Fruit fly (Drosophila melanogaster) Kc167 (cell line): ENCODE data around the gene CG31743.

Experiments
- Myc ChIP-seq: fragments of >200 bp; optimal IDR thresholded peaks from 2 replicates; lab custom pipeline; 2017; ENCODE audit warnings: missing external identifiers
- Sin3A ChIP-seq: fragments of >200 bp; optimal IDR thresholded peaks from 2 replicates; lab custom pipeline; 2018; ENCODE audit warnings: missing external identifiers
- h ChIP-seq: fragments of >200 bp; optimal IDR thresholded peaks from 3 replicates; lab custom pipeline; 2018; ENCODE audit warnings: missing external identifiers
- insv ChIP-seq: fragments of >200 bp; optimal IDR thresholded peaks from 3 replicates; lab custom pipeline; 2018; ENCODE audit warnings: missing external identifiers
- psq ChIP-seq: fragments of >200 bp; optimal IDR thresholded peaks from 2 replicates; lab custom pipeline; 2017; ENCODE audit warnings: missing external identifiers
- ttk ChIP-seq: sonication (Bioruptor generic); optimal IDR thresholded peaks from 2 replicates; lab custom pipeline; 2017; ENCODE audit warnings: missing external identifiers

CG31743 gene

DNA sequence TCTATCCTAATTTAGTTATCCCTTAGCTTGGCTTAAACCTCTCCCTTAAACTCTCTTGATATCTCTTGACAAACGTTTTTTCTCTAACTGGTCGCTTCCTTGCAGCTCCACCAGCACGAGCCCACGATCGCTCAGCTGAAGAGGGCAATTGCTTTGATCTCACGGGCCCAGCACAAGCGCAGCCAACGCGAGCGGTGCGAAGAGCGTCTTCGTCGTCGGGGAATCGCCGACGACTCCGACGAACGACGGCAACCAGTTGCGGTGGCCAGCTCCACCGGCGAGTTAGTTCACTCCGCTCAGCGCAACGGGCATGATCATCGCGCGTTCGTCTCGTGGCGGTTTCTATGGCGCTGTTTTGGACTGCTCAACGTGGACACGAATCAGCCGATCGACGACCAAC, 1.6 kb downstream of the CG31743 start:
- TF ChIP-seq h (lab: Kevin White, UChicago) = no peak
- no peak for TF ChIP-seq Myc (lab: Kevin White, UChicago)
- TF ChIP-seq insv = no peak
- no peak for TF ChIP-seq psq (lab: Kevin White, UChicago)
- no peak for TF ChIP-seq Sin3A (lab: Kevin White, UChicago)
- TF ChIP-seq ttk (lab: Kevin White, UChicago) = no peak

DNA sequence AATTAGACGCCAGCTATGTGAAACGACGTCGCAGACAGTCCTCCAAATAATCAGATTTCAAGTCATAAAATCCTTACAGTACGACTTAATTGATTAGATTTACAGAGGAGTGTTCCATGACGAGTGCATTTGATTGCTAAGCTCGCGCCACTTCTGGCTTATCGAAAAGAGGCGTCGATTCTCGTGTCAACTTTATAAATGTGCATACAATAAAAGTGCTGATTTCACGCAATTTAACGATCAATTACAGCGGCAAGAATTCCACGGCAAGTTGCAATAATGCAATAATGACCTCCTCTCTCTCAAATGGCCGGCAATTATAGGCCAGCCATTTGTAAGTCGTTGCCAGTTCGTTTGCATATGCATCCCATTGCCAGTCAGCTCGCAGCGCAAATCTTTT, 3.1 kb downstream of the CG31743 start:
- TF ChIP-seq Myc (lab: Kevin White, UChicago) (no peak), insv (no peak), Sin3A (lab: Kevin White, UChicago) (no peak), psq (lab: Kevin White, UChicago) (no peak), h (lab: Kevin White, UChicago) (no peak), ttk (lab: Kevin White, UChicago) (no peak)

DNA sequence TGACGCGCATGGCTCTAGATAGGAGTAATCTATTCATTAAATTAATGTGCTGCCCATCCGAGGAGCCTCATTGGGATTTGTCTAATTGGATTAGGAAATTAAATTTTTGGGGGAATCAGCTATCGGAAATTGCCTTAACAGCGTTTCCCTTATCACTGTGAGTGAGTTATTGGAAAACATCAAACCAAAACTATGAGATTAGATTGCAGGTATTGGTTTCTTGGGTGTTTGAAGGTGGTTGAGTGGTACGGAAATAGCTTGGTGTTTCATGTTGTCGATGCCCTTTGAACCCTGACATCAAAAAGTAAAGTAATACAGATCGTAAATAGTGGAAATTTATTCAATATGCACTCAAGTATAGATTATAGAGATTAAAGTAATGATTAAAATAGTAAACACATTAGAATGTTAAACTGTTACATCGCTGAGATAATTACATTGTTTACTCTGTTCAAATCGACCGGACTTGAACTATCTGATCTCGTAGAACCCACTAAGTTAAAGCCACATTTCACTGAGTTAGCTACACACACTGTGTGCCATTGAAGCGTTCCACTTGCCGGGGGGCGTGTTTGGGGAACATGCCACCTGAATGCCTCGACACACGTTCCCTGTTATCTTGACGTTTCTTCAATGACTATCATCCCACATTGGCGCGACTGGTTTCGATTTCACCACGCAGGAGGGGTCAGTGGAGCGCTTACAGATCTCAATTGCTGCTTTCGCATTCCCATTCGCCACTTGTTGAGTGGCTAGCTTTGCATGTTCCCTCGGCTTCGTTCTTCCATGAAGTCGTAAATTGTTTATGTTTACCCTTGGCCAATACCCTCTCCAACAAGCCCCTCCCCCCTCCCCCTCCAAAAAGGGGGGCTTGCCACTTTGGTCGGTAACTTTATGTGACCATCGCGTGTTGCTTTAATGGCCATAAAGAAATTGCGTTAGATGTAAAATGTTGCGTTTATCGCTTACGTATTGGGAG, 3.8 kb downstream of the CG31743 start:
- TF ChIP-seq psq (lab: Kevin White, UChicago) = no peak
- no peak for TF ChIP-seq insv
- no peak for TF ChIP-seq Myc (lab: Kevin White, UChicago)
- TF ChIP-seq ttk (lab: Kevin White, UChicago) = no peak

DNA sequence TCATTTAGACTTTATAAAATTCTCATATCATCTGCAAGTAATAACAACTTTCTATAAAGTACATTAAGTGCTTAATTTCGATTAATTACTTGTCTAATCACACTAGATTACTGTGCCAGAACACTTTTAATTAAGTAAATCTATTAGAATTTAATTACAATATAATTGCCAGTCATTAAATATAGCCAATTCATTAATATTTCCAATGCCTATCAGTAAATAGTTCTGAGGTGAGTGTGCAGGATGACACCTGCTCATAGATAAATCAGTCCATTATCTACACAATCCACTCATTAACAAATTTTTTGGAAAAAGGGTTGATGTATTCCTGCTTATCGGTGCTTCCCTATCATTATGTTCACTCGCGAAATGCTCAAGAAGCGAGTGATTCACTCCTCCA, 5.4 kb downstream of the CG31743 start:
- no peak for TF ChIP-seq psq (lab: Kevin White, UChicago)
- no peak for TF ChIP-seq Sin3A (lab: Kevin White, UChicago)
- no peak for TF ChIP-seq h (lab: Kevin White, UChicago)
- no peak for TF ChIP-seq Myc (lab: Kevin White, UChicago)
- TF ChIP-seq ttk (lab: Kevin White, UChicago) = no peak
- TF ChIP-seq insv = no peak

DNA sequence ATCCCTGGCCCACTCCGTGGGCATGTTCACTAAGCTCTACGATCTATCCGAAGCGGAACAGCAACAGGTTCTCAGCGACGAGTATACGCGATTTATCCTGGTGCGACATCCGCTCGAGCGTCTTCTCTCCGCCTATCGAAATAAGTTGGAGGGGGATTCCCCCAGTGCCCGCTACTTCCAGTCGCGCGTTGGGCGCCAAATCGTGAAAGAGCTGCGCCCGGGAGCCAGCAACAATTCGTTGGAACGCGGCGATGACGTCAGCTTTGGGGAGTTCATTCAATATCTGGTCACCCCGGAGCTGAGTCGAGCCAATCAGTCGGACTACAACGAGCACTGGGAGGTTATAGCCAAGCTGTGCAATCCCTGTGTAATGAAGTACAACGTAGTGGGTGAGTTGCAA, 6.0 kb downstream of the CG31743 start:
- no peak for TF ChIP-seq psq (lab: Kevin White, UChicago)
- no peak for TF ChIP-seq h (lab: Kevin White, UChicago)
- TF ChIP-seq Myc (lab: Kevin White, UChicago) = no peak
- no peak for TF ChIP-seq Sin3A (lab: Kevin White, UChicago)

dm6 chr2L:16886459-16886858, 7.1 kb downstream of the CG31743 start:
- TF ChIP-seq ttk (lab: Kevin White, UChicago) = no peak
- no peak for TF ChIP-seq insv
- TF ChIP-seq h (lab: Kevin White, UChicago) = no peak
- TF ChIP-seq Myc (lab: Kevin White, UChicago) = no peak
- no peak for TF ChIP-seq psq (lab: Kevin White, UChicago)
- TF ChIP-seq Sin3A (lab: Kevin White, UChicago) = no peak

dm6 chr2L:16887660-16888573, 8.6 kb downstream of the CG31743 start, which contains the start of the genes osi and tweek:
Gene osi, minus strand, starts transcription at chr2L:16887966.
Gene tweek, plus strand, starts transcription at chr2L:16888490.
- TF ChIP-seq psq (lab: Kevin White, UChicago) = no peak
- no peak for TF ChIP-seq insv
- TF ChIP-seq ttk (lab: Kevin White, UChicago) = no peak
- no peak for TF ChIP-seq Myc (lab: Kevin White, UChicago)
- TF ChIP-seq h (lab: Kevin White, UChicago) = no peak
- no peak for TF ChIP-seq Sin3A (lab: Kevin White, UChicago)

DNA sequence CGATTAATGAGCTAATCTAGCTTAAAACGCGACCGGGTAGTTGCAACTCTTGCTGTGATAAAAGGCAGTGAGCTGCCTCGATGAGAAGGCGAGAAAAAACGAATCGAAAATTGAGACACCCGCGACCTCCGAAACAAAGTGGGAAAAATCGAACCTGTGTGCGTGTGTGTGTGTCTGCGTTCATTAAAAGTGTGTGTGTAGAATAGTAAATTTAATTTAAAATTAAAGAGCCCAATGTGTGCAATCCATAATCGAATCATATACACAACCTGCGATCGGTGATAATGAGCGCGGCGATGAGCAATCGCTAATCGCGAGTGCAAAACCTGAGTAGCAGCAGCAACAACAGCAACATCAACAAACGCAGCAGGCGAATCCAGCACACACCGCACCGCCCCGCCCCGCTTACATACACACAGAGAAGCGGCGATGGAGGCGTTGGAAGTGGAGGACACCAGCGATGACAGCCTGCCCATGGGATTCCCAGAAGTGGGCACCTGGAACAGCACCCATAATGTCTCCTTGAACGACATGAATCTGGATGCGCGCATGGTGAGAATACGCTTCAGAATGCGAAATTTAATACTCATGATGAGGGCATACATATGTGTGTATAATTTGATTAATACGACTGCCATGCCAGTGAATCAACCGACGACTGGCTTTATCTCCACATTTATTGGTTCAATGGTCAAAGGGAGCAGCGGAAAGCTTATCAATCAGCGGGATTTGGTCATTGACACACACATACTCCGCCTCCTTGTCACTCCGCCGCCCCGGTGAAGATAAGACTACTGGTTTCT, 9.5 kb downstream of the CG31743 start:
- TF ChIP-seq h (lab: Kevin White, UChicago) (no peak), insv (no peak), ttk (lab: Kevin White, UChicago) (no peak), Myc (lab: Kevin White, UChicago) (no peak), Sin3A (lab: Kevin White, UChicago) (no peak), psq (lab: Kevin White, UChicago) (no peak)

dm6 chr2L:16889608-16890007, 10.3 kb downstream of the CG31743 start, which contains the start of gene CG42556:
Gene CG42556, plus strand, starts transcription at chr2L:16889908.
- TF ChIP-seq psq (lab: Kevin White, UChicago) (no peak), ttk (lab: Kevin White, UChicago) (no peak), insv (no peak), h (lab: Kevin White, UChicago) (no peak), Sin3A (lab: Kevin White, UChicago) (no peak), Myc (lab: Kevin White, UChicago) (no peak)

dm6 chr2L:16900373-16900772, 21.1 kb downstream of the CG31743 start, which contains the start of gene CG31805:
Gene CG31805, minus strand, starts transcription at chr2L:16900473.
- TF ChIP-seq h (lab: Kevin White, UChicago) = no peak
- TF ChIP-seq Myc (lab: Kevin White, UChicago) = no peak
- no peak for TF ChIP-seq insv
- no peak for TF ChIP-seq Sin3A (lab: Kevin White, UChicago)
- no peak for TF ChIP-seq psq (lab: Kevin White, UChicago)
- no peak for TF ChIP-seq ttk (lab: Kevin White, UChicago)
